Worm (Caenorhabditis elegans): ENCODE measurements around the gene dmsr-12.

- TF ChIP-seq dpl-1 (GFP tag; optimal IDR thresholded peaks at IDR 0.05), result no peak
- no peak for TF ChIP-seq F37B4.10 (GFP tag; IDR thresholded peaks at IDR 0.05)
- TF ChIP-seq dpff-1 (tag; optimal IDR thresholded peaks at IDR 0.05), result no peak
- TF ChIP-seq unc-130 (GFP tag; optimal IDR thresholded peaks at IDR 0.05), result no peak
These were observed 25.3 kb upstream of the dmsr-12 start for ce11 chrV:6831539-6831938.
